Worm (Caenorhabditis elegans) whole organism, young adult: ENCODE results near the gene siah-1.

Source experiments
- Y53G8AR.9 ChIP-seq: fragments of 200-800 bp; sonication (Bioruptor generic); conservative IDR thresholded peaks from 2 replicates; pipeline ENCODE4 v1.3.6; 2022; ENCODE audit warnings: missing genetic modification reagents, missing genetic modification characterization, missing compliant biosample characterization
- mel-28 ChIP-seq: sonication (generic microtip); optimal IDR thresholded peaks from 2 replicates; lab custom pipeline; 2016; ENCODE audit warnings: borderline replicate concordance, mild to moderate bottlenecking, missing genetic modification characterization, missing compliant biosample characterization

DNA sequence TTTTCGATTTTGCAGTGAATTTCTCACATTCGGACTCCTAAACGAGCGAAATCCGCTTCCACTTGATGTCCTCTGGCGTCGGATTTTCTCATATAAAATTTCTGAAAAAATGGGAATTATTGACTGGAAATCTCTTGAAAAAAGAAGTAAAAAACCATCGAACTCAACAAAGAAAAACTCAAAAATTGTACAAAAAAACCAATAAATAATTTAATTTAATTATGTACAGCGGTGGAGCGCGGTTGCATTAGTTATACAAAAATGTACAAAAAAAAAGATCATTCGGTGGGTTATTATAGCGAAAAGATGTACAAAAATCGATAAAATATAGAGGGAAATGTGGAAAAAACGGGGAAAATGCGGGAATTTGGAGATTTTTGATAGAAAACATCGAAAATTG, 21.2 kb upstream of the siah-1 start, which contains the start of gene Y37E11AM.4:
- TF ChIP-seq mel-28 (no peak), Y53G8AR.9 (GFP tag; lab: Robert Waterston, UW) (no peak)
